Fruit fly (Drosophila melanogaster): ENCODE measurements around the gene grn.

dm6 chr3R:8187446-8188133 lies 6.3 kb upstream of the grn start:
- TF ChIP-seq Antp (GFP tag; optimal IDR thresholded peaks at IDR 0.05) (no peak), CG3065 (GFP tag; optimal IDR thresholded peaks at IDR 0.05) (no peak), HLH4C (GFP tag; IDR thresholded peaks at IDR 0.05; ENCODE audit: partially characterized antibody) (no peak), psq (GFP tag; optimal IDR thresholded peaks at IDR 0.05) (no peak), CG3838 (GFP tag; optimal IDR thresholded peaks at IDR 0.05) (no peak), btn (GFP tag; optimal IDR thresholded peaks at IDR 0.05) (no peak), Lpt (GFP tag; optimal IDR thresholded peaks at IDR 0.05) (no peak), Ets97D (GFP tag; optimal IDR thresholded peaks at IDR 0.05) (no peak), B-H2 (GFP tag; optimal IDR thresholded peaks at IDR 0.05) (no peak), Drgx (GFP tag; IDR thresholded peaks at IDR 0.05) (no peak), CG4424 (GFP tag; optimal IDR thresholded peaks at IDR 0.05) (no peak), abd-A (tag; optimal IDR thresholded peaks at IDR 0.05) (no peak)

Data from whole organism, embryonic.